Worm (Caenorhabditis elegans): ENCODE results near the gene dhhc-9.
A peak's percentile ranks its signal among the peaks of the same experiment; 100 is the strongest.

dhhc-9 gene

ce11 chrX:2439728-2440127 lies 37.9 kb upstream of the dhhc-9 start:
- TF ChIP-seq fkh-10 (GFP tag; optimal IDR thresholded peaks at IDR 0.05): no peak
- TF ChIP-seq elt-2 (tag; optimal IDR thresholded peaks at IDR 0.05): peak; percentile 38

ce11 chrX:2439309-2439708 lies 37.5 kb upstream of the dhhc-9 start:
- TF ChIP-seq unc-86 (tag; optimal IDR thresholded peaks at IDR 0.05) (no peak), ceh-34 (tag; optimal IDR thresholded peaks at IDR 0.05) (no peak), dmd-4 (tag; optimal IDR thresholded peaks at IDR 0.05; ENCODE audit: borderline replicate concordance) (no peak), hlh-15 (tag; optimal IDR thresholded peaks at IDR 0.05) (no peak), F13H6.1 (tag; optimal IDR thresholded peaks at IDR 0.05) (no peak), pag-3 (tag; optimal IDR thresholded peaks at IDR 0.05; ENCODE audit: borderline replicate concordance) (no peak), lin-11 (tag; optimal IDR thresholded peaks at IDR 0.05) (no peak), unc-42 (tag; optimal IDR thresholded peaks at IDR 0.05) (no peak), ets-4 (tag; optimal IDR thresholded peaks at IDR 0.05) (no peak), nhr-232 (tag; optimal IDR thresholded peaks at IDR 0.05) (no peak), dve-1 (tag; optimal IDR thresholded peaks at IDR 0.05) (no peak), sdc-2 (tag; optimal IDR thresholded peaks at IDR 0.05) (no peak), ttx-3 (tag; optimal IDR thresholded peaks at IDR 0.05) (no peak), ceh-48 (tag; optimal IDR thresholded peaks at IDR 0.05) (peak; percentile 72), ceh-31 (tag; optimal IDR thresholded peaks at IDR 0.05) (peak; percentile 3), ztf-16 (tag; optimal IDR thresholded peaks at IDR 0.05) (no peak), hlh-30 (tag; optimal IDR thresholded peaks at IDR 0.05; ENCODE audit: insufficient read depth) (peak; percentile 44), unc-3 (GFP tag; conservative IDR thresholded peaks at IDR 0.05) (no peak), unc-3 (tag; optimal IDR thresholded peaks at IDR 0.05) (no peak), nfya-1 (tag; optimal IDR thresholded peaks at IDR 0.05) (peak; percentile 3)

ce11 chrX:2438857-2439256 lies 37.0 kb upstream of the dhhc-9 start, which contains the start of gene gid-2:
TSS of gene gid-2 (minus strand) at chrX:2438957.
- TF ChIP-seq ceh-14 (tag; optimal IDR thresholded peaks at IDR 0.05): no peak
- no peak for TF ChIP-seq elt-4 (tag; optimal IDR thresholded peaks at IDR 0.05)
- TF ChIP-seq ceh-18 (tag; optimal IDR thresholded peaks at IDR 0.05): no peak
- TF ChIP-seq ceh-45 (GFP tag; IDR thresholded peaks at IDR 0.05): no peak
- no peak for TF ChIP-seq sdc-2 (tag; optimal IDR thresholded peaks at IDR 0.05)
- TF ChIP-seq K02D7.2 (tag; optimal IDR thresholded peaks at IDR 0.05): no peak
- no peak for TF ChIP-seq pros-1 (tag; optimal IDR thresholded peaks at IDR 0.05)
- no peak for TF ChIP-seq fkh-6 (tag; optimal IDR thresholded peaks at IDR 0.05)
- no peak for TF ChIP-seq eyg-1 (tag; optimal IDR thresholded peaks at IDR 0.05)

ce11 chrX:2435353-2435752 lies 33.5 kb upstream of the dhhc-9 start:
- TF ChIP-seq ceh-6 (GFP tag; optimal IDR thresholded peaks at IDR 0.05) (no peak), hlh-30 (tag; optimal IDR thresholded peaks at IDR 0.05; ENCODE audit: insufficient read depth) (no peak), ceh-18 (tag; optimal IDR thresholded peaks at IDR 0.05) (no peak), unc-86 (tag; optimal IDR thresholded peaks at IDR 0.05) (no peak), ceh-31 (tag; optimal IDR thresholded peaks at IDR 0.05) (no peak), eyg-1 (tag; optimal IDR thresholded peaks at IDR 0.05) (no peak), dmd-4 (tag; optimal IDR thresholded peaks at IDR 0.05; ENCODE audit: borderline replicate concordance) (no peak), nhr-11 (tag; optimal IDR thresholded peaks at IDR 0.05) (no peak), lin-11 (tag; optimal IDR thresholded peaks at IDR 0.05) (no peak), sox-4 (tag; optimal IDR thresholded peaks at IDR 0.05) (no peak), ama-1 (optimal IDR thresholded peaks at IDR 0.05) (no peak), elt-4 (tag; optimal IDR thresholded peaks at IDR 0.05) (no peak), zip-5 (tag; optimal IDR thresholded peaks at IDR 0.05) (no peak), ets-4 (tag; optimal IDR thresholded peaks at IDR 0.05) (no peak), unc-3 (GFP tag; conservative IDR thresholded peaks at IDR 0.05) (no peak), unc-3 (tag; optimal IDR thresholded peaks at IDR 0.05) (no peak), hlh-8 (tag; optimal IDR thresholded peaks at IDR 0.05) (no peak)

- TF ChIP-seq ceh-14 (tag; optimal IDR thresholded peaks at IDR 0.05): no peak
- no peak for TF ChIP-seq ceh-6 (GFP tag; optimal IDR thresholded peaks at IDR 0.05)
- no peak for TF ChIP-seq odd-2 (tag; optimal IDR thresholded peaks at IDR 0.05)
- no peak for TF ChIP-seq che-1 (tag; optimal IDR thresholded peaks at IDR 0.05)
- TF ChIP-seq unc-86 (tag; optimal IDR thresholded peaks at IDR 0.05): no peak
- TF ChIP-seq tbx-2 (tag; optimal IDR thresholded peaks at IDR 0.05): no peak
- no peak for TF ChIP-seq nhr-11 (tag; optimal IDR thresholded peaks at IDR 0.05)
- TF ChIP-seq ets-4 (tag; optimal IDR thresholded peaks at IDR 0.05): no peak
- no peak for TF ChIP-seq dve-1 (tag; optimal IDR thresholded peaks at IDR 0.05)
- TF ChIP-seq gmeb-2 (tag; optimal IDR thresholded peaks at IDR 0.05): no peak
- no peak for TF ChIP-seq pag-3 (tag; optimal IDR thresholded peaks at IDR 0.05; ENCODE audit: borderline replicate concordance)
- TF ChIP-seq Y22D7AL.16 (tag; optimal IDR thresholded peaks at IDR 0.05): no peak
- no peak for TF ChIP-seq hlh-8 (tag; optimal IDR thresholded peaks at IDR 0.05)
- no peak for TF ChIP-seq ceh-2 (tag; optimal IDR thresholded peaks at IDR 0.05)
- no peak for TF ChIP-seq dmd-4 (tag; optimal IDR thresholded peaks at IDR 0.05; ENCODE audit: borderline replicate concordance)
- no peak for TF ChIP-seq ttx-3 (tag; optimal IDR thresholded peaks at IDR 0.05)
- no peak for TF ChIP-seq ceh-30 (tag; optimal IDR thresholded peaks at IDR 0.05)
- no peak for TF ChIP-seq ceh-45 (GFP tag; IDR thresholded peaks at IDR 0.05)
Observed at ce11 chrX:2433805-2434204, 32.0 kb upstream of the dhhc-9 start.
